Worm (Caenorhabditis elegans) whole organism, early embryonic: Measurements from ENCODE around the gene nhr-1.

Source experiments
- aly-1 ChIP-seq: sonication (generic microtip); optimal IDR thresholded peaks from 2 replicates; lab custom pipeline; 2016; ENCODE audit warnings: missing genetic modification characterization, missing compliant biosample characterization
- ama-1 ChIP-seq: fragments of 150-350 bp; optimal IDR thresholded peaks from 2 replicates; lab custom pipeline; 2014
- ceh-13 ChIP-seq: fragments of 200-800 bp; sonication (Bioruptor generic); optimal IDR thresholded peaks from 2 replicates; lab custom pipeline; 2018; ENCODE audit warnings: mild to moderate bottlenecking, missing genetic modification characterization, missing compliant biosample characterization
- ceh-36 ChIP-seq: sonication (generic microtip); optimal IDR thresholded peaks from 2 replicates; lab custom pipeline; 2016; ENCODE audit warnings: missing genetic modification characterization, inconsistent platforms, missing compliant biosample characterization
- ets-7 ChIP-seq: sonication (generic microtip); optimal IDR thresholded peaks from 2 replicates; lab custom pipeline; 2016; ENCODE audit warnings: missing genotype, missing genetic modification characterization, missing compliant biosample characterization
- hmbx-1 ChIP-seq: sonication (generic microtip); optimal IDR thresholded peaks from 2 replicates; lab custom pipeline; 2016; ENCODE audit warnings: mild to moderate bottlenecking, missing genetic modification characterization, missing compliant biosample characterization
- hnd-1 ChIP-seq: sonication (generic microtip); optimal IDR thresholded peaks from 2 replicates; lab custom pipeline; 2016; ENCODE audit warnings: missing genetic modification characterization, missing compliant biosample characterization
- tbx-37 ChIP-seq: fragments of 200-800 bp; sonication (Bioruptor generic); conservative IDR thresholded peaks from 2 replicates; pipeline ENCODE4 v1.3.6; 2022; ENCODE audit warnings: missing genetic modification reagents, missing genetic modification characterization, missing compliant biosample characterization
- tra-4 ChIP-seq: sonication (generic microtip); optimal IDR thresholded peaks from 2 replicates; lab custom pipeline; 2017; ENCODE audit warnings: missing genetic modification characterization, missing compliant biosample characterization

DNA sequence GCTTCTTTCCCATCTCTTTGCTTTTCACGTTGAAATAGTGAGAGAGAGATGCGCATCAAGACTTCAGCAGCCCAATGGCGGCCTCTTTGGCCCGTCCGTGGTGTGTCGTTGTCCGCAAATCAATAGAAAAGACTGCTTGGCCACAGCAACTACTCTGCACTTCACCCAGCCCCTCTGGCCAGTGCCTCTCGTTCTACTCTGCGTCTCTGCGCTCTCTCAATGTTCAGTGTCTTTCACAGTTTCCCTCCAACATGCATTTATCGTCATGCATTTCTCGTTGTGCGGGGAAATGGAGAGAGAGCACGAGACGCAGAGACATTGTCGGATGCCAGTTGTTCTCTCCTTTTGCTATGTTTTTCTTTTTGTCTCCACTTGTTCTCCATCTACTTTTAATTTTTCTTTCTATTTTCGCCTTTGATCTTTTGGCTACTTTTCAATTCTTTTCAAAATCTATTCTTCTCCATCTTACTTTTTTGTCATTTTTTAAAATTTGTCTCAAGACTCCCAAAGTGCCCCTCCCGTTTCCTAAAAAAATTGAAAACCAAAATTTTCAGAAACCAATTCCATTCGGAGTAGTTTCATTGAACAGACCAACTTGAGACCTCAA is at the start of gene nhr-1:
- TF ChIP-seq ama-1 (no peak), ets-7 (peak; percentile 6), aly-1 (tag; lab: Kevin White, UChicago) (peak; percentile 20), hmbx-1 (tag; lab: Kevin White, UChicago) (no peak), tbx-37 (GFP tag; lab: Robert Waterston, UW) (no peak), ceh-36 (no peak), hnd-1 (no peak), tra-4 (tag; lab: Kevin White, UChicago) (no peak), ceh-13 (no peak)
